Fruit fly (Drosophila melanogaster) whole organism, embryonic: ENCODE data around the gene Mst89B.

ENCODE experiments used
- Ada2b ChIP-seq: fragments of 200-800 bp; sonication (Bioruptor generic); IDR thresholded peaks from 2 replicates; pipeline ENCODE4 v1.3.6; 2022; ENCODE audit warnings: missing biosample characterization, missing genetic modification characterization
- Bgb ChIP-seq: fragments of 200-800 bp; sonication (Bioruptor generic); IDR thresholded peaks from 2 replicates; pipeline ENCODE4 v1.3.6; 2022; ENCODE audit warnings: missing biosample characterization, missing genetic modification characterization; ENCODE audit not compliant: partially characterized antibody
- CG10565 ChIP-seq: fragments of 200-800 bp; sonication (Bioruptor generic); optimal IDR thresholded peaks from 3 replicates; lab custom pipeline; 2016; ENCODE audit warnings: missing biosample characterization, mild to moderate bottlenecking, missing genetic modification characterization
- CG13123 ChIP-seq: fragments of 200-800 bp; sonication (Bioruptor generic); optimal IDR thresholded peaks from 2 replicates; lab custom pipeline; 2016; ENCODE audit warnings: missing biosample characterization, missing genetic modification characterization
- CG13775 ChIP-seq: fragments of 200-800 bp; sonication (Bioruptor generic); optimal IDR thresholded peaks from 3 replicates; lab custom pipeline; 2017; ENCODE audit warnings: missing biosample characterization, mild to moderate bottlenecking, missing genetic modification characterization
- CG15011 ChIP-seq: fragments of 200-800 bp; sonication (Bioruptor generic); optimal IDR thresholded peaks from 3 replicates; lab custom pipeline; 2018; ENCODE audit warnings: missing biosample characterization, mild to moderate bottlenecking, missing genetic modification characterization
- CG1529 ChIP-seq: fragments of 200-800 bp; sonication (Bioruptor generic); optimal IDR thresholded peaks from 3 replicates; lab custom pipeline; 2018; ENCODE audit warnings: missing biosample characterization, missing genetic modification characterization
- CG17186 ChIP-seq: fragments of 200-800 bp; sonication (Bioruptor generic); optimal IDR thresholded peaks from 3 replicates; lab custom pipeline; 2017; ENCODE audit warnings: missing biosample characterization, missing genetic modification reagents, missing genetic modification characterization
- CG17359 ChIP-seq: fragments of 200-800 bp; sonication (Bioruptor generic); optimal IDR thresholded peaks from 3 replicates; lab custom pipeline; 2018; ENCODE audit warnings: missing biosample characterization, mild to moderate bottlenecking, missing genetic modification characterization, moderate library complexity
- CG2199 ChIP-seq: fragments of 200-800 bp; sonication (Bioruptor generic); IDR thresholded peaks from 3 replicates; pipeline ENCODE4 v1.3.6; 2022; ENCODE audit warnings: missing biosample characterization, missing genetic modification characterization
- CG31224 ChIP-seq: fragments of 200-800 bp; sonication (Bioruptor generic); IDR thresholded peaks from 2 replicates; pipeline ENCODE4 v1.3.6; 2022; ENCODE audit warnings: missing biosample characterization, missing genetic modification characterization
- CG4282 ChIP-seq: fragments of 200-800 bp; sonication (Bioruptor generic); optimal IDR thresholded peaks from 2 replicates; lab custom pipeline; 2016; ENCODE audit warnings: missing biosample characterization, missing genetic modification characterization
- CG4424 ChIP-seq: fragments of 200-800 bp; sonication (Bioruptor generic); optimal IDR thresholded peaks from 3 replicates; lab custom pipeline; 2016; ENCODE audit warnings: missing biosample characterization, missing genetic modification characterization
- CG7372 ChIP-seq: fragments of 200-800 bp; sonication (Bioruptor generic); IDR thresholded peaks from 2 replicates; pipeline ENCODE4 v1.3.6; 2022; ENCODE audit warnings: missing biosample characterization, missing genetic modification characterization
- Chrac-16 ChIP-seq: fragments of 200-800 bp; sonication (Bioruptor generic); optimal IDR thresholded peaks from 3 replicates; lab custom pipeline; 2016; ENCODE audit warnings: missing biosample characterization, missing genetic modification characterization
- D19A ChIP-seq: fragments of 200-800 bp; optimal IDR thresholded peaks from 3 replicates; lab custom pipeline; 2019; ENCODE audit warnings: missing biosample characterization, mild to moderate bottlenecking, missing genetic modification characterization, moderate library complexity
- Doc3 ChIP-seq: fragments of 200-800 bp; sonication (Bioruptor generic); IDR thresholded peaks from 3 replicates; pipeline ENCODE4 v1.3.6; 2022; ENCODE audit warnings: missing biosample characterization, missing genetic modification characterization; ENCODE audit not compliant: partially characterized antibody
- Fer1 ChIP-seq: fragments of 200-800 bp; sonication (Bioruptor generic); optimal IDR thresholded peaks from 2 replicates; lab custom pipeline; 2017; ENCODE audit warnings: missing biosample characterization, mild to moderate bottlenecking, missing genetic modification characterization
- Fer3 ChIP-seq: fragments of 200-800 bp; sonication (Bioruptor generic); optimal IDR thresholded peaks from 2 replicates; lab custom pipeline; 2018; ENCODE audit warnings: missing biosample characterization, mild to moderate bottlenecking, missing genetic modification characterization, moderate library complexity
- Gug ChIP-seq: fragments of 200-800 bp; sonication (Bioruptor generic); IDR thresholded peaks from 4 replicates; pipeline ENCODE4 v1.3.6; 2022; ENCODE audit warnings: missing biosample characterization, missing genetic modification characterization
- HLH54F ChIP-seq: fragments of 200-800 bp; sonication (Bioruptor generic); optimal IDR thresholded peaks from 3 replicates; lab custom pipeline; 2016; ENCODE audit warnings: missing biosample characterization, missing genetic modification characterization
- Jarid2 ChIP-seq: fragments of 200-800 bp; sonication (Bioruptor generic); optimal IDR thresholded peaks from 3 replicates; lab custom pipeline; 2017; ENCODE audit warnings: mild to moderate bottlenecking, missing biosample characterization, missing genetic modification reagents, missing genetic modification characterization
- Lhr ChIP-seq: fragments of 200-800 bp; sonication (Bioruptor generic); optimal IDR thresholded peaks from 3 replicates; lab custom pipeline; 2017; ENCODE audit warnings: mild to moderate bottlenecking, missing biosample characterization, missing genetic modification reagents, missing genetic modification characterization
- Lim3 ChIP-seq: fragments of 200-800 bp; sonication (Bioruptor generic); IDR thresholded peaks from 2 replicates; pipeline ENCODE4 v1.3.6; 2022; ENCODE audit warnings: missing biosample characterization, missing genetic modification characterization
- Meics ChIP-seq: fragments of 200-800 bp; sonication (Bioruptor generic); optimal IDR thresholded peaks from 2 replicates; lab custom pipeline; 2017; ENCODE audit warnings: missing biosample characterization, mild to moderate bottlenecking, missing genetic modification characterization
- Mrtf ChIP-seq: fragments of 200-800 bp; sonication (Bioruptor generic); IDR thresholded peaks from 3 replicates; pipeline ENCODE4 v1.3.6; 2022; ENCODE audit warnings: missing biosample characterization, missing genetic modification characterization
- NFAT ChIP-seq: fragments of 200-800 bp; sonication (Bioruptor generic); IDR thresholded peaks from 2 replicates; pipeline ENCODE4 v1.3.6; 2022; ENCODE audit warnings: missing biosample characterization, missing genetic modification characterization
- Poxn ChIP-seq: fragments of 200-800 bp; sonication (Bioruptor generic); IDR thresholded peaks from 2 replicates; pipeline ENCODE4 v1.3.6; 2022; ENCODE audit warnings: missing biosample characterization, missing genetic modification characterization
- Scr ChIP-seq: fragments of 200-800 bp; sonication (Bioruptor generic); IDR thresholded peaks from 2 replicates; pipeline ENCODE4 v1.3.6; 2022; ENCODE audit warnings: missing biosample characterization, missing genetic modification characterization; ENCODE audit not compliant: partially characterized antibody
- Ssrp ChIP-seq: fragments of 200-800 bp; sonication (Bioruptor generic); optimal IDR thresholded peaks from 2 replicates; lab custom pipeline; 2018; ENCODE audit warnings: missing biosample characterization, mild to moderate bottlenecking, missing genetic modification characterization, moderate library complexity
- Trl ChIP-seq, 3 experiments: fragments of >200 bp in 2 of 3; fragments of 200-800 bp in 1 of 3; sonication (Bioruptor generic) in 1 of 3; optimal IDR thresholded peaks; 2 replicates in 1 of 3; 3 replicates in 2 of 3; lab custom pipeline; 2016 to 2017; ENCODE audit warnings: missing biosample characterization in 1 of 3, missing genetic modification characterization in 1 of 3
- Xrp1 ChIP-seq: fragments of 200-800 bp; sonication (Bioruptor generic); IDR thresholded peaks from 2 replicates; pipeline ENCODE4 v1.3.6; 2022; ENCODE audit warnings: missing biosample characterization, missing genetic modification characterization
- YL-1 ChIP-seq: fragments of 200-800 bp; sonication (Bioruptor generic); optimal IDR thresholded peaks from 3 replicates; lab custom pipeline; 2017; ENCODE audit warnings: missing biosample characterization, mild to moderate bottlenecking, missing genetic modification characterization
- ato ChIP-seq: fragments of 200-800 bp; sonication (Bioruptor generic); IDR thresholded peaks from 2 replicates; pipeline ENCODE4 v1.3.6; 2022; ENCODE audit warnings: missing biosample characterization, missing genetic modification characterization; ENCODE audit not compliant: partially characterized antibody
- bab2 ChIP-seq: fragments of 200-800 bp; sonication (Bioruptor generic); optimal IDR thresholded peaks from 2 replicates; lab custom pipeline; 2016; ENCODE audit warnings: missing biosample characterization, missing genetic modification characterization
- cato ChIP-seq: fragments of 200-800 bp; sonication (Bioruptor generic); optimal IDR thresholded peaks from 2 replicates; lab custom pipeline; 2016; ENCODE audit warnings: missing biosample characterization, missing genetic modification characterization, borderline replicate concordance
- chn ChIP-seq: fragments of 200-800 bp; sonication (Bioruptor generic); optimal IDR thresholded peaks from 2 replicates; lab custom pipeline; 2016; ENCODE audit warnings: missing biosample characterization, missing genetic modification characterization
- dmrt11E ChIP-seq: fragments of 200-800 bp; sonication (Bioruptor generic); optimal IDR thresholded peaks from 3 replicates; lab custom pipeline; 2018; ENCODE audit warnings: missing biosample characterization, mild to moderate bottlenecking, missing genetic modification characterization, moderate library complexity
- fd64A ChIP-seq: fragments of 200-800 bp; sonication (Bioruptor generic); optimal IDR thresholded peaks from 3 replicates; lab custom pipeline; 2018; ENCODE audit warnings: missing biosample characterization, mild to moderate bottlenecking, missing genetic modification characterization
- ftz-f1 ChIP-seq: fragments of 200-800 bp; sonication (Bioruptor generic); optimal IDR thresholded peaks from 2 replicates; lab custom pipeline; 2016; ENCODE audit warnings: missing biosample characterization, missing genetic modification characterization
- fu2 ChIP-seq: fragments of 200-800 bp; sonication (Bioruptor generic); optimal IDR thresholded peaks from 2 replicates; lab custom pipeline; 2016; ENCODE audit warnings: missing biosample characterization, missing genetic modification characterization
- kah ChIP-seq: fragments of 200-800 bp; sonication (Bioruptor generic); optimal IDR thresholded peaks from 2 replicates; lab custom pipeline; 2018; ENCODE audit warnings: missing biosample characterization, mild to moderate bottlenecking, missing genetic modification characterization
- ken ChIP-seq: fragments of 200-800 bp; sonication (Bioruptor generic); IDR thresholded peaks from 3 replicates; pipeline ENCODE4 v1.3.6; 2022; ENCODE audit warnings: missing biosample characterization, missing genetic modification characterization
- p53 ChIP-seq: fragments of 200-800 bp; sonication (Bioruptor generic); optimal IDR thresholded peaks from 2 replicates; lab custom pipeline; 2016; ENCODE audit warnings: missing biosample characterization, missing genetic modification characterization
- sc ChIP-seq, 3 experiments: fragments of >200 bp in 2 of 3; fragments of 200-800 bp in 1 of 3; sonication (Bioruptor generic) in 1 of 3; optimal IDR thresholded peaks; 2 replicates in 2 of 3; 3 replicates in 1 of 3; lab custom pipeline; 2017; ENCODE audit warnings: mild to moderate bottlenecking in 1 of 3, missing biosample characterization in 1 of 3, missing genetic modification characterization in 1 of 3, missing genetic modification reagents in 1 of 3
- sna ChIP-seq: fragments of 200-800 bp; sonication (Bioruptor generic); IDR thresholded peaks from 2 replicates; pipeline ENCODE4 v1.3.6; 2022; ENCODE audit warnings: missing biosample characterization, missing genetic modification characterization; ENCODE audit not compliant: partially characterized antibody
- wek ChIP-seq: fragments of 200-800 bp; sonication (Bioruptor generic); optimal IDR thresholded peaks from 3 replicates; lab custom pipeline; 2018; ENCODE audit warnings: missing biosample characterization, mild to moderate bottlenecking, missing genetic modification characterization, moderate library complexity
- wor ChIP-seq: fragments of 200-800 bp; sonication (Bioruptor generic); IDR thresholded peaks from 2 replicates; pipeline ENCODE4 v1.3.6; 2022; ENCODE audit warnings: missing biosample characterization, missing genetic modification characterization

The Mst89B gene

DNA sequence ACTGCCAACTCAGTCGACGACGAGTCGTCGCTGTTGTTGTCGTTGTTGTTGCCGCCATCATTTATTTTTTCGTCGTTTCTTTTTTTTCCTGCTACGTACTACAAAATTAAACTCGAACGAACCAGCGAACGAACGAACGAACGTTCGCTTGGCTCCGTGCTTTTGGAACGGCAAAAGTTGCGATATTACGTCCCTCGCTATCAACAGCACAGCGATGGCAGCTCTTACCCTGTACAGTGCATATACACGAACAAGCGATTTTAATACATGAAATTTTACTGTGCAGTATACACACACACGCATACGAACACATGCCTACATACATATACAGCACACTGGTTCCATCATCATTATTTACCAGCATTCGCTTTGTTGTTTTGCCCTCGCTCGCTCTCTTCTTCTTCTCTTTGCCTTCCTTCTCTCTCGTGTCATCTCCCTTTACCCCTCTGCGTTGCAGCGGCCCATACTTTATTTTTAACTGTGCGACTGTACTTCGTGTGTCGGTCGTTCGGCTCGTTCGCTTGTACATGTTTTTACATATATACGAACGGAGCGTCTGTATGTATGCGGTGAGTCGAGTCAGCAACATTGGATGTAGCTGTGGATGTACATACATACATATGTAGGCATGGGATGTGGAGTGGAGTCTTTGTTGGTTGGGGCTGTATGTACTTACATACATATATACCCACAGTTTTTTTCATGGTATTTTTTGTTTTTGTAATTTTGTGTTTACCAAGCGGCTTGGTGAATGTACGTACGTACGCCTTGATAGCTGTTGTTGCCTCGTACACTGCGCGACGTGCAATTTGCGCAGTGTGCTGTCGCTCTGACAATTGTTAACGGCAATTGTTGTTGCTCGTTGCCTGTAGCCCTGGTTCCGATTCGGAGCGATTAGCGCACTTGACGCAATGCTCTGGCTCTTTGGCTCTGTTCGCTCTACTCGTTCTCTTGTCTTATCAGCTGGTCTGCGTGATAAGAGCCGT, 16.7 kb upstream of the Mst89B start (continued):
- TF ChIP-seq Ada2b (GFP tag; lab: Robert Waterston, UW) (no peak), sna (GFP tag; lab: Robert Waterston, UW) (no peak), CG31224 (GFP tag; lab: Robert Waterston, UW) (no peak), p53 (GFP tag; lab: Kevin White, UChicago) (no peak), CG15011 (no peak), Fer3 (tag; lab: Kevin White, UChicago) (peak; percentile 37), ftz-f1 (GFP tag; lab: Kevin White, UChicago) (peak; percentile 86), wor (GFP tag; lab: Robert Waterston, UW) (no peak), Jarid2 (GFP tag; lab: Kevin White, UChicago) (peak; percentile 22), CG13123 (GFP tag; lab: Kevin White, UChicago) (no peak), Doc3 (GFP tag; lab: Robert Waterston, UW) (no peak), CG7372 (GFP tag; lab: Robert Waterston, UW) (no peak), CG2199 (GFP tag; lab: Robert Waterston, UW) (no peak), Mrtf (GFP tag; lab: Robert Waterston, UW) (no peak), Chrac-16 (GFP tag; lab: Kevin White, UChicago) (peak; percentile 10), CG17359 (tag; lab: Kevin White, UChicago) (peak; percentile 26), CG4282 (GFP tag; lab: Kevin White, UChicago) (peak; percentile 8), CG13775 (peak; percentile 20), CG17186 (GFP tag; lab: Kevin White, UChicago) (no peak), Meics (peak; percentile 50), dmrt11E (tag; lab: Kevin White, UChicago) (no peak), ato (no peak), fd64A (GFP tag; lab: Kevin White, UChicago) (peak; percentile 22), Lim3 (GFP tag; lab: Robert Waterston, UW) (no peak), CG4424 (GFP tag; lab: Kevin White, UChicago) (no peak), fu2 (GFP tag; lab: Kevin White, UChicago) (no peak), YL-1 (GFP tag; lab: Kevin White, UChicago) (no peak), Poxn (GFP tag; lab: Robert Waterston, UW) (no peak), Scr (GFP tag; lab: Robert Waterston, UW) (no peak), cato (no peak), Gug (GFP tag; lab: Robert Waterston, UW) (peak; percentile 47; the same call in 3 of the 4 replicates), sc (optimal IDR thresholded peaks at IDR 0.05; lab: Kevin White, UChicago) (no peak), sc (GFP tag; optimal IDR thresholded peaks at IDR 0.05; lab: Kevin White, UChicago) (no peak), Bgb (GFP tag; lab: Robert Waterston, UW) (no peak), CG1529 (GFP tag; lab: Kevin White, UChicago) (no peak), Lhr (GFP tag; lab: Kevin White, UChicago) (no peak), wek (GFP tag; lab: Kevin White, UChicago) (peak; percentile 41), kah (no peak), Trl (optimal IDR thresholded peaks at IDR 0.05; lab: Kevin White, UChicago) (peak; percentile 88 to 92), Trl (GFP tag; optimal IDR thresholded peaks at IDR 0.05; lab: Kevin White, UChicago) (peak; percentile 11), chn (peak; percentile 51), Fer1 (GFP tag; lab: Kevin White, UChicago) (peak; percentile 61), D19A (peak; percentile 60), NFAT (GFP tag; lab: Robert Waterston, UW) (no peak), bab2 (GFP tag; lab: Kevin White, UChicago) (peak; percentile 40), Xrp1 (GFP tag; lab: Robert Waterston, UW) (no peak), CG10565 (GFP tag; lab: Kevin White, UChicago) (no peak), Ssrp (tag; lab: Kevin White, UChicago) (no peak), HLH54F (GFP tag; lab: Kevin White, UChicago) (no peak), ken (no peak)
